Fruit fly (Drosophila melanogaster) whole organism, embryonic: Measurements from ENCODE around the gene CG15296.

Experiments
- Bteb2 ChIP-seq: fragments of 200-800 bp; sonication (Bioruptor generic); optimal IDR thresholded peaks from 2 replicates; lab custom pipeline; 2016; ENCODE audit warnings: missing biosample characterization, missing genetic modification characterization
- CG11560 ChIP-seq: fragments of 200-800 bp; sonication (Bioruptor generic); IDR thresholded peaks from 3 replicates; pipeline ENCODE4 v1.3.6; 2022; ENCODE audit warnings: missing biosample characterization, missing genetic modification characterization
- CG11696 ChIP-seq: fragments of 200-800 bp; sonication (Bioruptor generic); IDR thresholded peaks from 2 replicates; pipeline ENCODE4 v1.3.6; 2022; ENCODE audit warnings: missing biosample characterization, missing genetic modification characterization
- CG12104 ChIP-seq: fragments of 200-800 bp; sonication (Bioruptor generic); optimal IDR thresholded peaks from 3 replicates; lab custom pipeline; 2016; ENCODE audit warnings: missing biosample characterization, missing genetic modification characterization
- CG12155 ChIP-seq: fragments of 200-800 bp; sonication (Bioruptor generic); optimal IDR thresholded peaks from 3 replicates; lab custom pipeline; 2016; ENCODE audit warnings: missing biosample characterization, missing genetic modification characterization
- CG12236 ChIP-seq: fragments of 200-800 bp; sonication (Bioruptor generic); optimal IDR thresholded peaks from 2 replicates; lab custom pipeline; 2016; ENCODE audit warnings: missing biosample characterization, missing genetic modification characterization
- CG13775 ChIP-seq: fragments of 200-800 bp; sonication (Bioruptor generic); optimal IDR thresholded peaks from 3 replicates; lab custom pipeline; 2017; ENCODE audit warnings: missing biosample characterization, mild to moderate bottlenecking, missing genetic modification characterization
- CG14441 ChIP-seq: fragments of 200-800 bp; sonication (Bioruptor generic); IDR thresholded peaks from 2 replicates; pipeline ENCODE4 v1.3.6; 2022; ENCODE audit warnings: missing biosample characterization, missing genetic modification characterization
- CG1603 ChIP-seq: fragments of 200-800 bp; sonication (Bioruptor generic); optimal IDR thresholded peaks from 2 replicates; lab custom pipeline; 2019; ENCODE audit warnings: missing biosample characterization, mild to moderate bottlenecking, missing genetic modification characterization, moderate library complexity
- CG1792 ChIP-seq: fragments of 200-800 bp; sonication (Bioruptor generic); optimal IDR thresholded peaks from 2 replicates; lab custom pipeline; 2016; ENCODE audit warnings: missing biosample characterization, missing genetic modification characterization
- CG18764 ChIP-seq: fragments of 200-800 bp; sonication (Bioruptor generic); optimal IDR thresholded peaks from 3 replicates; lab custom pipeline; 2016; ENCODE audit warnings: missing biosample characterization, missing genetic modification characterization
- CG2129 ChIP-seq: fragments of 200-800 bp; sonication (Bioruptor generic); IDR thresholded peaks from 2 replicates; pipeline ENCODE4 v1.3.6; 2022; ENCODE audit warnings: missing biosample characterization, missing genetic modification characterization; ENCODE audit not compliant: partially characterized antibody
- CG3838 ChIP-seq: fragments of 200-800 bp; sonication (Bioruptor generic); optimal IDR thresholded peaks from 3 replicates; lab custom pipeline; 2016; ENCODE audit warnings: missing biosample characterization, missing genetic modification characterization
- CG42726 ChIP-seq: fragments of 200-800 bp; sonication (Bioruptor generic); IDR thresholded peaks from 2 replicates; pipeline ENCODE4 v1.3.6; 2022; ENCODE audit warnings: missing biosample characterization, missing genetic modification characterization; ENCODE audit not compliant: partially characterized antibody
- CG4282 ChIP-seq: fragments of 200-800 bp; sonication (Bioruptor generic); optimal IDR thresholded peaks from 2 replicates; lab custom pipeline; 2016; ENCODE audit warnings: missing biosample characterization, missing genetic modification characterization
- CG4360 ChIP-seq: fragments of 200-800 bp; sonication (Bioruptor generic); IDR thresholded peaks from 2 replicates; pipeline ENCODE4 v1.3.6; 2022; ENCODE audit warnings: missing biosample characterization, missing genetic modification characterization
- CG4404 ChIP-seq: fragments of 200-800 bp; sonication (Bioruptor generic); IDR thresholded peaks from 2 replicates; pipeline ENCODE4 v1.3.6; 2022; ENCODE audit warnings: missing biosample characterization, missing genetic modification characterization
- CG4730 ChIP-seq: fragments of 200-800 bp; sonication (Bioruptor generic); IDR thresholded peaks from 2 replicates; pipeline ENCODE4 v1.3.6; 2022; ENCODE audit warnings: missing biosample characterization, missing genetic modification characterization
- CG5245 ChIP-seq: fragments of 200-800 bp; sonication (Bioruptor generic); optimal IDR thresholded peaks from 3 replicates; lab custom pipeline; 2016; ENCODE audit warnings: missing biosample characterization, missing genetic modification characterization
- CG9437 ChIP-seq: fragments of 200-800 bp; sonication (Bioruptor generic); optimal IDR thresholded peaks from 2 replicates; lab custom pipeline; 2018; ENCODE audit warnings: missing biosample characterization, mild to moderate bottlenecking, missing genetic modification characterization
- Camta ChIP-seq: fragments of 200-800 bp; sonication (Bioruptor generic); optimal IDR thresholded peaks from 2 replicates; lab custom pipeline; 2016; ENCODE audit warnings: missing biosample characterization, missing genetic modification characterization
- Ets97D ChIP-seq: fragments of 200-800 bp; sonication (Bioruptor generic); optimal IDR thresholded peaks from 3 replicates; lab custom pipeline; 2016; ENCODE audit warnings: missing biosample characterization, missing genetic modification characterization
- H2.0 ChIP-seq: fragments of 200-800 bp; sonication (Bioruptor generic); IDR thresholded peaks from 2 replicates; pipeline ENCODE4 v1.3.6; 2022; ENCODE audit warnings: missing biosample characterization, missing genetic modification characterization
- NC2β ChIP-seq: fragments of 200-800 bp; sonication (Bioruptor generic); optimal IDR thresholded peaks from 2 replicates; lab custom pipeline; 2016; ENCODE audit warnings: missing biosample characterization, missing genetic modification characterization
- Neu2 ChIP-seq: fragments of 200-800 bp; sonication (Bioruptor generic); optimal IDR thresholded peaks from 3 replicates; lab custom pipeline; 2016; ENCODE audit warnings: missing biosample characterization, missing genetic modification characterization, borderline replicate concordance
- Nf-YA ChIP-seq: fragments of 200-800 bp; sonication (Bioruptor generic); IDR thresholded peaks from 2 replicates; pipeline ENCODE4 v1.3.6; 2022; ENCODE audit warnings: missing biosample characterization, missing genetic modification characterization
- Rx ChIP-seq: fragments of 200-800 bp; sonication (Bioruptor generic); IDR thresholded peaks from 2 replicates; pipeline ENCODE4 v1.3.6; 2022; ENCODE audit warnings: missing biosample characterization, missing genetic modification characterization
- Vsx1 ChIP-seq: fragments of 200-800 bp; sonication (Bioruptor generic); optimal IDR thresholded peaks from 2 replicates; lab custom pipeline; 2017; ENCODE audit warnings: missing biosample characterization, mild to moderate bottlenecking, missing genetic modification characterization, missing genetic modification reagents
- amos ChIP-seq: fragments of 200-800 bp; sonication (Bioruptor generic); IDR thresholded peaks from 2 replicates; pipeline ENCODE4 v1.3.6; 2022; ENCODE audit warnings: missing biosample characterization, missing genetic modification characterization; ENCODE audit not compliant: partially characterized antibody
- ase ChIP-seq: fragments of 200-800 bp; sonication (Bioruptor generic); IDR thresholded peaks from 3 replicates; pipeline ENCODE4 v1.3.6; 2022; ENCODE audit warnings: missing biosample characterization, missing genetic modification characterization
- bowl ChIP-seq: fragments of 200-800 bp; sonication (Bioruptor generic); IDR thresholded peaks from 2 replicates; pipeline ENCODE4 v1.3.6; 2022; ENCODE audit warnings: missing biosample characterization, missing genetic modification characterization
- cg ChIP-seq: fragments of 200-800 bp; sonication (Bioruptor generic); optimal IDR thresholded peaks from 3 replicates; lab custom pipeline; 2019; ENCODE audit warnings: missing biosample characterization, mild to moderate bottlenecking, missing genetic modification characterization, moderate library complexity
- chn ChIP-seq: fragments of 200-800 bp; sonication (Bioruptor generic); optimal IDR thresholded peaks from 2 replicates; lab custom pipeline; 2016; ENCODE audit warnings: missing biosample characterization, missing genetic modification characterization
- crol ChIP-seq: fragments of 200-800 bp; sonication (Bioruptor generic); IDR thresholded peaks from 2 replicates; pipeline ENCODE4 v1.3.6; 2022; ENCODE audit warnings: missing biosample characterization, missing genetic modification characterization
- dmrt99B ChIP-seq: fragments of 200-800 bp; sonication (Bioruptor generic); optimal IDR thresholded peaks from 2 replicates; lab custom pipeline; 2018; ENCODE audit warnings: missing biosample characterization, mild to moderate bottlenecking, missing genetic modification characterization, moderate library complexity
- dpn ChIP-seq, 2 experiments: fragments of 200-800 bp; sonication (Bioruptor generic); optimal IDR thresholded peaks; 3 replicates each; lab custom pipeline; 2016; ENCODE audit warnings: missing biosample characterization in 2 of 2, missing genetic modification characterization in 2 of 2
- exex ChIP-seq: fragments of 200-800 bp; sonication (Bioruptor generic); optimal IDR thresholded peaks from 4 replicates; lab custom pipeline; 2018; ENCODE audit warnings: missing biosample characterization, mild to moderate bottlenecking, missing genetic modification characterization, moderate library complexity
- her ChIP-seq: fragments of 200-800 bp; sonication (Bioruptor generic); optimal IDR thresholded peaks from 2 replicates; lab custom pipeline; 2016; ENCODE audit warnings: missing biosample characterization, missing genetic modification characterization
- hkb ChIP-seq, 2 experiments: fragments of 200-800 bp in 1 of 2; fragments of >200 bp in 1 of 2; sonication (Bioruptor generic) in 1 of 2; IDR thresholded peaks in 1 of 2; optimal IDR thresholded peaks in 1 of 2; 2 replicates each; pipeline versions ENCODE4 v1.3.6 to Lab custom; 2017 to 2022; ENCODE audit warnings: missing biosample characterization in 1 of 2, missing genetic modification characterization in 1 of 2
- insv ChIP-seq, 2 experiments: fragments of 200-800 bp; sonication (Bioruptor generic); optimal IDR thresholded peaks; 3 replicates each; lab custom pipeline; 2016 to 2018; ENCODE audit warnings: missing biosample characterization in 2 of 2, missing genetic modification characterization in 2 of 2
- jigr1 ChIP-seq: fragments of 200-800 bp; sonication (Bioruptor generic); IDR thresholded peaks from 3 replicates; pipeline ENCODE4 v1.3.6; 2022; ENCODE audit warnings: missing biosample characterization, missing genetic modification characterization
- knrl ChIP-seq: fragments of 200-800 bp; sonication (Bioruptor generic); IDR thresholded peaks from 3 replicates; pipeline ENCODE4 v1.3.6; 2022; ENCODE audit warnings: missing biosample characterization, missing genetic modification characterization; ENCODE audit not compliant: partially characterized antibody
- otp ChIP-seq: fragments of 200-800 bp; sonication (Bioruptor generic); IDR thresholded peaks from 3 replicates; pipeline ENCODE4, ENCODE4 v1.3.6; 2022; ENCODE audit warnings: missing biosample characterization, missing genetic modification characterization
- p53 ChIP-seq: fragments of 200-800 bp; sonication (Bioruptor generic); optimal IDR thresholded peaks from 2 replicates; lab custom pipeline; 2016; ENCODE audit warnings: missing biosample characterization, missing genetic modification characterization
- pfk ChIP-seq: fragments of 200-800 bp; sonication (Bioruptor generic); optimal IDR thresholded peaks from 2 replicates; lab custom pipeline; 2018; ENCODE audit warnings: missing biosample characterization, mild to moderate bottlenecking, missing genetic modification characterization, moderate library complexity
- sisA ChIP-seq: fragments of 200-800 bp; sonication (Bioruptor generic); IDR thresholded peaks from 2 replicates; pipeline ENCODE4 v1.3.6; 2022; ENCODE audit warnings: missing biosample characterization, missing genetic modification characterization
- slbo ChIP-seq: fragments of 200-800 bp; sonication (Bioruptor generic); IDR thresholded peaks from 2 replicates; pipeline ENCODE4 v1.3.6; 2022; ENCODE audit warnings: missing biosample characterization, missing genetic modification characterization
- tgo ChIP-seq: fragments of 200-800 bp; sonication (Bioruptor generic); IDR thresholded peaks from 3 replicates; pipeline ENCODE4 v1.3.6; 2022; ENCODE audit warnings: missing biosample characterization, missing genetic modification characterization
- wdn ChIP-seq: fragments of 200-800 bp; sonication (Bioruptor generic); IDR thresholded peaks from 2 replicates; pipeline ENCODE4 v1.3.6; 2022; ENCODE audit warnings: missing biosample characterization, missing genetic modification characterization
- zen ChIP-seq: fragments of 200-800 bp; sonication (Bioruptor generic); optimal IDR thresholded peaks from 3 replicates; lab custom pipeline; 2018; ENCODE audit warnings: missing biosample characterization, mild to moderate bottlenecking, missing genetic modification characterization, moderate library complexity

The CG15296 gene

DNA sequence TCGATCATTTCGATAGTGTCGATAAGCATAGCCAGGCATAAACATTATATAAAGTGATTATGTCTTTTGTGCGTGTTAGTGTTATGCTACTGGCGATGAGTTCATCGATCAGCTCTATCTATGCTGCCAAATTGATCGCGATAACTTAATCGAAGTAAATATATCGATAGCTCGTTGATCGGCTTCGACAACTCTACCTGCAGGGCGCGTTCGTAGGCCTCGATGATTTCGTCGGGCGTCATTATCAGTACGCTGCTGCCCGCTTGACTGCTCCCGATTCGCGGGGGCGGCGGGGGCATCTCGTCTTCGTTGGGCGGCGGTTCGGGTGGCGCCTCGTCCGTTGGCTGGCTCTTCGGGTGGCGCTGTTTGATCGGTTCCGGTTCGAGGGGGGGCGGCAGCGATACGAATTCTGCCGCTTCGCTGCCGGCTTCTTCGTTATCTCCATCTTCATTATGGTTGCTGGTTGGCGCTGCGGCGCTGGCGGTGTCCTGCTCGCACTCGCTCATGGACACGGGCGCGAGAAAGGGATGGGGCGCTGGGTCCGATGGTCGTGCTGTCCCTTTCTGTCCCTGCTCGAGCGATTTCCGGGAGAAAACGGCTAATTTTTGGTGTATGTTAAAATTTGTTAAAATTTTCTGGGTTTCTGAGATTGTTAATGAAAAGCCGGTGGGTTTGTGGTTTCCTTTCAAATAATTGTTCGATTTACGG, 35.8 kb upstream of the CG15296 start, which contains the start of gene CG1628 (continued):
- TF ChIP-seq insv (GFP tag; optimal IDR thresholded peaks at IDR 0.05; lab: Kevin White, UChicago) (no peak), hkb (optimal IDR thresholded peaks at IDR 0.05; lab: Kevin White, UChicago) (no peak), hkb (GFP tag; IDR thresholded peaks at IDR 0.05; lab: Robert Waterston, UW) (peak; percentile 49), p53 (GFP tag; lab: Kevin White, UChicago) (no peak), CG13775 (GFP tag; lab: Kevin White, UChicago) (no peak), bowl (GFP tag; lab: Robert Waterston, UW) (no peak), CG11560 (no peak), dpn (GFP tag; optimal IDR thresholded peaks at IDR 0.05; lab: Kevin White, UChicago) (peak in 1 of 2 experiments; percentile 27), CG14441 (GFP tag; lab: Robert Waterston, UW) (peak; percentile 45; the same call in 1 of the 2 replicates), Camta (GFP tag; lab: Kevin White, UChicago) (no peak), CG1792 (peak; percentile 3), exex (tag; lab: Kevin White, UChicago) (no peak), CG18764 (GFP tag; lab: Kevin White, UChicago) (no peak), jigr1 (GFP tag; lab: Robert Waterston, UW) (no peak), Nf-YA (GFP tag; lab: Robert Waterston, UW) (peak; percentile 39; the same call in 1 of the 2 replicates), zen (tag; lab: Kevin White, UChicago) (no peak), CG4282 (GFP tag; lab: Kevin White, UChicago) (no peak), her (GFP tag; lab: Kevin White, UChicago) (peak; percentile 35), dmrt99B (tag; lab: Kevin White, UChicago) (peak; percentile 12), CG4360 (GFP tag; lab: Robert Waterston, UW) (no peak), CG4730 (no peak), CG1603 (tag; lab: Kevin White, UChicago) (no peak), H2.0 (GFP tag; lab: Robert Waterston, UW) (no peak), amos (peak; percentile 27; the same call in 1 of the 2 replicates), CG9437 (no peak), CG42726 (GFP tag; lab: Robert Waterston, UW) (peak; percentile 48; the same call in 1 of the 2 replicates), Ets97D (GFP tag; lab: Kevin White, UChicago) (peak; percentile 67), crol (peak; percentile 97), CG4404 (no peak), chn (GFP tag; lab: Kevin White, UChicago) (peak; percentile 12), CG11696 (GFP tag; lab: Robert Waterston, UW) (no peak), Bteb2 (GFP tag; lab: Kevin White, UChicago) (no peak), CG5245 (GFP tag; lab: Kevin White, UChicago) (no peak), CG3838 (GFP tag; lab: Kevin White, UChicago) (no peak), ase (GFP tag; lab: Robert Waterston, UW) (no peak), CG2129 (GFP tag; lab: Robert Waterston, UW) (no peak), CG12155 (no peak), wdn (peak; percentile 32; the same call in 1 of the 2 replicates), Vsx1 (GFP tag; lab: Kevin White, UChicago) (peak; percentile 82), CG12236 (GFP tag; lab: Kevin White, UChicago) (no peak), Neu2 (GFP tag; lab: Kevin White, UChicago) (no peak), Rx (GFP tag; lab: Robert Waterston, UW) (no peak), cg (GFP tag; lab: Kevin White, UChicago) (no peak), sisA (no peak), tgo (GFP tag; lab: Robert Waterston, UW) (no peak), otp (GFP tag; lab: Robert Waterston, UW) (0 out of 3 replicates have a peak, but pooled peaks have one; percentile 13), NC2β (no peak), CG12104 (GFP tag; lab: Kevin White, UChicago) (no peak), slbo (no peak; the same call in none of the 2 replicates), pfk (GFP tag; lab: Kevin White, UChicago) (no peak), knrl (GFP tag; lab: Robert Waterston, UW) (no peak; the same call in 2 of the 3 replicates)
